Worm (Caenorhabditis elegans): ENCODE data around the gene dhs-22.

- TF ChIP-seq mdl-1 (tag; optimal IDR thresholded peaks at IDR 0.05) (peak in 1 of 2 experiments; percentile 71), lin-13 (GFP tag; optimal IDR thresholded peaks at IDR 0.05) (no peak), zfp-3 (GFP tag; conservative IDR thresholded peaks at IDR 0.05) (no peak), ces-1 (GFP tag; optimal IDR thresholded peaks at IDR 0.05) (no peak), zag-1 (tag; optimal IDR thresholded peaks at IDR 0.05) (no peak), jun-1 (tag; optimal IDR thresholded peaks at IDR 0.05) (no peak), aha-1 (tag) (no peak), nhr-77 (tag; optimal IDR thresholded peaks at IDR 0.05) (peak; percentile 76), lir-3 (tag; optimal IDR thresholded peaks at IDR 0.05) (no peak)
Measured at ce11 chrV:14414964-14415564, 6.2 kb downstream of the dhs-22 start, which contains the start of the genes nxf-1 and C15H11.11.

Data from whole organism, L4 larva.